Fruit fly (Drosophila melanogaster): ENCODE data around the gene Sf3b5.

Gene Sf3b5

dm6 chr3R:9038652-9039051, 23.5 kb upstream of the Sf3b5 start, which contains the start of gene hyx (continued):
- TF ChIP-seq NC2α (GFP tag; optimal IDR thresholded peaks at IDR 0.05): no peak
- no peak for TF ChIP-seq CG8359 (GFP tag; optimal IDR thresholded peaks at IDR 0.05; ENCODE audit: borderline replicate concordance)
- TF ChIP-seq tap (tag; optimal IDR thresholded peaks at IDR 0.05): peak; percentile 30
- TF ChIP-seq Oli (tag; optimal IDR thresholded peaks at IDR 0.05): no peak
- TF ChIP-seq ase (GFP tag; IDR thresholded peaks at IDR 0.05): 0 out of 3 replicates have a peak, but pooled peaks have one; percentile 23
- no peak for TF ChIP-seq CG3065 (GFP tag; optimal IDR thresholded peaks at IDR 0.05)
- TF ChIP-seq CG8944 (GFP tag; optimal IDR thresholded peaks at IDR 0.05): no peak
- TF ChIP-seq otp (GFP tag; IDR thresholded peaks at IDR 0.05): no peak
- no peak for TF ChIP-seq CG7745 (tag; optimal IDR thresholded peaks at IDR 0.05)
- peak; percentile 49 for TF ChIP-seq CG13624 (GFP tag; optimal IDR thresholded peaks at IDR 0.05)
- TF ChIP-seq CG15514 (GFP tag; optimal IDR thresholded peaks at IDR 0.05): peak; percentile 57
- no peak for TF ChIP-seq sqz (GFP tag; optimal IDR thresholded peaks at IDR 0.05)
- TF ChIP-seq CG11560 (tag; IDR thresholded peaks at IDR 0.05): no peak
- no peak for TF ChIP-seq CG10431 (GFP tag; optimal IDR thresholded peaks at IDR 0.05)
- TF ChIP-seq Eip74EF (GFP tag; optimal IDR thresholded peaks at IDR 0.05): no peak
- TF ChIP-seq Ptx1 (GFP tag; IDR thresholded peaks at IDR 0.05): peak; percentile 48
- no peak for TF ChIP-seq onecut (GFP tag; IDR thresholded peaks at IDR 0.05)
- peak; percentile 40 for TF ChIP-seq NfI (GFP tag; optimal IDR thresholded peaks at IDR 0.05)
- TF ChIP-seq CG13424 (tag; optimal IDR thresholded peaks at IDR 0.05): peak; percentile 52
- TF ChIP-seq sim (GFP tag; IDR thresholded peaks at IDR 0.05): no peak
- no peak for TF ChIP-seq wor (GFP tag; IDR thresholded peaks at IDR 0.05)
- TF ChIP-seq lmd (GFP tag; IDR thresholded peaks at IDR 0.05): no peak; the same call in 1 of the 2 replicates
- 0 out of 3 replicates have a peak, but pooled peaks have one; percentile 24 for TF ChIP-seq ken (GFP tag; IDR thresholded peaks at IDR 0.05)
- TF ChIP-seq sd (tag; optimal IDR thresholded peaks at IDR 0.05): peak; percentile 86
- TF ChIP-seq Fer3 (tag; optimal IDR thresholded peaks at IDR 0.05): peak; percentile 50
- no peak for TF ChIP-seq fru (optimal IDR thresholded peaks at IDR 0.05)
- TF ChIP-seq H2.0 (GFP tag; IDR thresholded peaks at IDR 0.05): no peak
- TF ChIP-seq wdn (GFP tag; IDR thresholded peaks at IDR 0.05): no peak
- TF ChIP-seq Hr78 (GFP tag; optimal IDR thresholded peaks at IDR 0.05): peak in 1 of 2 experiments; percentile 88
- no peak for TF ChIP-seq run (tag; optimal IDR thresholded peaks at IDR 0.05)
- TF ChIP-seq Ets97D (GFP tag; optimal IDR thresholded peaks at IDR 0.05): peak; percentile 32
- TF ChIP-seq CG14050 (GFP tag; IDR thresholded peaks at IDR 0.05): no peak
- TF ChIP-seq CG7987 (GFP tag; optimal IDR thresholded peaks at IDR 0.05): peak; percentile 11
- peak; percentile 75 for TF ChIP-seq Dbx (GFP tag; IDR thresholded peaks at IDR 0.05)
- TF ChIP-seq Asciz (GFP tag; optimal IDR thresholded peaks at IDR 0.05): no peak
- TF ChIP-seq zf30C (GFP tag; optimal IDR thresholded peaks at IDR 0.05): no peak
- no peak for TF ChIP-seq luna (GFP tag; optimal IDR thresholded peaks at IDR 0.05)
- peak; percentile 3 for TF ChIP-seq gcm (GFP tag; optimal IDR thresholded peaks at IDR 0.05)
- peak; percentile 17 for TF ChIP-seq Max (GFP tag; optimal IDR thresholded peaks at IDR 0.05)
- TF ChIP-seq Usf (GFP tag; optimal IDR thresholded peaks at IDR 0.05): no peak
- no peak for TF ChIP-seq CG11695 (GFP tag; IDR thresholded peaks at IDR 0.05)
- TF ChIP-seq corto (GFP tag; optimal IDR thresholded peaks at IDR 0.05): no peak
- TF ChIP-seq dan (GFP tag; IDR thresholded peaks at IDR 0.05): no peak
- no peak for TF ChIP-seq Dip2 (GFP tag; IDR thresholded peaks at IDR 0.05)
- TF ChIP-seq CG11456 (GFP tag; IDR thresholded peaks at IDR 0.05): peak; percentile 40; the same call in 2 of the 3 replicates
- peak; percentile 39 for TF ChIP-seq Chrac-16 (GFP tag; optimal IDR thresholded peaks at IDR 0.05)
- no peak for TF ChIP-seq crc (GFP tag; optimal IDR thresholded peaks at IDR 0.05)
- TF ChIP-seq B-H1 (GFP tag; IDR thresholded peaks at IDR 0.05): no peak
- peak; percentile 85 for TF ChIP-seq sna (GFP tag; IDR thresholded peaks at IDR 0.05; ENCODE audit: partially characterized antibody)
- TF ChIP-seq Drgx (GFP tag; IDR thresholded peaks at IDR 0.05): no peak
- TF ChIP-seq esg (GFP tag; conservative IDR thresholded peaks at IDR 0.05): no peak
- peak; percentile 95 for TF ChIP-seq sens (GFP tag)

Measured in whole organism, embryonic.